Worm (Caenorhabditis elegans) whole organism, dauer: ENCODE measurements around the gene Y39F10A.1.

Experiments
- unc-62 ChIP-seq: sonication (generic microtip); optimal IDR thresholded peaks from 2 replicates; lab custom pipeline; 2017; ENCODE audit warnings: missing biosample characterization, missing genetic modification reagents, missing genetic modification characterization

Gene Y39F10A.1

ce11 chrII:775033-775432 lies at the start of gene Y39F10A.1:
TSS of gene Y39F10A.1 (plus strand) at chrII:775333.
- TF ChIP-seq unc-62 (GFP tag; lab: Kevin White, UChicago) = no peak

- TF ChIP-seq unc-62 (GFP tag; lab: Kevin White, UChicago) = no peak
Observed at ce11 chrII:729931-730330, 45.2 kb upstream of the Y39F10A.1 start.

ce11 chrII:732393-732792 lies 42.7 kb upstream of the Y39F10A.1 start:
- no peak for TF ChIP-seq unc-62 (GFP tag; lab: Kevin White, UChicago)

ce11 chrII:740808-741207 lies 34.3 kb upstream of the Y39F10A.1 start, which contains the start of gene fbxc-48:
TSS of gene fbxc-48 (minus strand) at chrII:740908.
- no peak for TF ChIP-seq unc-62 (GFP tag; lab: Kevin White, UChicago)

- TF ChIP-seq unc-62 (GFP tag; lab: Kevin White, UChicago) = no peak
Observed at ce11 chrII:750155-750554, 25.0 kb upstream of the Y39F10A.1 start, which contains the start of gene snt-6. TSS of gene snt-6 (minus strand) at chrII:750212.

ce11 chrII:751850-752249 lies 23.3 kb upstream of the Y39F10A.1 start:
- no peak for TF ChIP-seq unc-62 (GFP tag; lab: Kevin White, UChicago)

ce11 chrII:753469-753868 lies 21.7 kb upstream of the Y39F10A.1 start:
- no peak for TF ChIP-seq unc-62 (GFP tag; lab: Kevin White, UChicago)

- TF ChIP-seq unc-62 (GFP tag; lab: Kevin White, UChicago) = no peak
Observed at ce11 chrII:754971-755370, 20.2 kb upstream of the Y39F10A.1 start.

- TF ChIP-seq unc-62 (GFP tag; lab: Kevin White, UChicago) = no peak
Observed at ce11 chrII:756161-756560, 19.0 kb upstream of the Y39F10A.1 start.

ce11 chrII:757224-757623 lies 17.9 kb upstream of the Y39F10A.1 start:
- no peak for TF ChIP-seq unc-62 (GFP tag; lab: Kevin White, UChicago)

ce11 chrII:759788-760187 lies 15.3 kb upstream of the Y39F10A.1 start:
- TF ChIP-seq unc-62 (GFP tag; lab: Kevin White, UChicago) = no peak

ce11 chrII:760276-760675 lies 14.9 kb upstream of the Y39F10A.1 start:
- TF ChIP-seq unc-62 (GFP tag; lab: Kevin White, UChicago) = no peak

- TF ChIP-seq unc-62 (GFP tag; lab: Kevin White, UChicago) = no peak
Observed at ce11 chrII:762942-763341, 12.2 kb upstream of the Y39F10A.1 start.

ce11 chrII:764385-764784 lies 10.7 kb upstream of the Y39F10A.1 start:
- no peak for TF ChIP-seq unc-62 (GFP tag; lab: Kevin White, UChicago)

- no peak for TF ChIP-seq unc-62 (GFP tag; lab: Kevin White, UChicago)
Observed at ce11 chrII:765219-765618, 9.9 kb upstream of the Y39F10A.1 start, which contains the start of gene C08G5.7. TSS of gene C08G5.7 (minus strand) at chrII:765319.

- no peak for TF ChIP-seq unc-62 (GFP tag; lab: Kevin White, UChicago)
Observed at ce11 chrII:769250-769649, 5.9 kb upstream of the Y39F10A.1 start.

- TF ChIP-seq unc-62 (GFP tag; lab: Kevin White, UChicago) = no peak
Observed at ce11 chrII:770253-770652, 4.9 kb upstream of the Y39F10A.1 start, which contains the start of gene C08G5.6. TSS of gene C08G5.6 (plus strand) at chrII:770553.

- TF ChIP-seq unc-62 (GFP tag; lab: Kevin White, UChicago) = no peak
Observed at ce11 chrII:773830-774229, 1.3 kb upstream of the Y39F10A.1 start.
